Fruit fly (Drosophila melanogaster) whole organism, prepupa: Measurements from ENCODE around the gene CG12362.

Source experiments
- CG16779 ChIP-seq: fragments of 200-800 bp; sonication (Bioruptor generic); optimal IDR thresholded peaks from 3 replicates; lab custom pipeline; 2017; ENCODE audit warnings: missing biosample characterization, mild to moderate bottlenecking, missing genetic modification characterization
- CG6163 ChIP-seq: fragments of 200-800 bp; sonication (Bioruptor generic); IDR thresholded peaks from 3 replicates; pipeline ENCODE4 v1.3.6; 2022; ENCODE audit warnings: missing biosample characterization, missing genetic modification characterization
- CG6276 ChIP-seq: fragments of 200-800 bp; sonication (Bioruptor generic); optimal IDR thresholded peaks from 2 replicates; lab custom pipeline; 2017; ENCODE audit warnings: missing biosample characterization, mild to moderate bottlenecking, missing genetic modification characterization
- CG8319 ChIP-seq: fragments of 200-800 bp; sonication (Bioruptor generic); optimal IDR thresholded peaks from 3 replicates; lab custom pipeline; 2016; ENCODE audit warnings: missing biosample characterization, missing genetic modification characterization
- Hr38 ChIP-seq: sonication (Bioruptor generic); optimal IDR thresholded peaks from 2 replicates; lab custom pipeline; 2016; ENCODE audit warnings: missing biosample characterization, missing genetic modification characterization
- fkh ChIP-seq: fragments of 200-800 bp; sonication (Bioruptor generic); optimal IDR thresholded peaks from 3 replicates; lab custom pipeline; 2017; ENCODE audit warnings: missing biosample characterization, mild to moderate bottlenecking, missing genetic modification characterization, moderate library complexity

DNA sequence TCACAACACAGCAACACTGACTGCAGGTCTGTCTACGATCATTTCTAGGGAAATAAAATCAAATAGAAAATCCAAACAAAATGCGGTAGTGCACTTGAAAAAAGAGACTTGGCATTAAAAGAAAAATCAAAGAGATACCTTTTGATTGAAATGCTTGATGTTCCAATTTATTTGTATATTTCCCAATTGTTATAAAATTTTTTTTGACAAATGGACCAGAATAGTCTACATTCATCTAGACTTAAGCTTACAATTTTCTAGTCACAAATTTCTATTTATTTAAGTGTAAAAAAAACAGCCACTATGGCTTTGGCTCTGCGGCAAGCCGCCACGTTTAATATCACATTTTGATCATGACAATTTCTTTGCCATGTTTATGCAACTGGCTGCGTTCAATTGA, 23.5 kb upstream of the CG12362 start:
- peak; percentile 42 for TF ChIP-seq CG6276 (GFP tag; lab: Kevin White, UChicago)
- no peak for TF ChIP-seq Hr38
- TF ChIP-seq CG6163 (GFP tag; lab: Robert Waterston, UW) = peak; percentile 18; the same call in 1 of the 3 replicates
- no peak for TF ChIP-seq CG16779 (tag; lab: Kevin White, UChicago)
- TF ChIP-seq CG8319 (GFP tag; lab: Kevin White, UChicago) = no peak
- TF ChIP-seq fkh (GFP tag; lab: Kevin White, UChicago) = no peak
